Worm (Caenorhabditis elegans): ENCODE results near the gene C15B12.8.

DNA sequence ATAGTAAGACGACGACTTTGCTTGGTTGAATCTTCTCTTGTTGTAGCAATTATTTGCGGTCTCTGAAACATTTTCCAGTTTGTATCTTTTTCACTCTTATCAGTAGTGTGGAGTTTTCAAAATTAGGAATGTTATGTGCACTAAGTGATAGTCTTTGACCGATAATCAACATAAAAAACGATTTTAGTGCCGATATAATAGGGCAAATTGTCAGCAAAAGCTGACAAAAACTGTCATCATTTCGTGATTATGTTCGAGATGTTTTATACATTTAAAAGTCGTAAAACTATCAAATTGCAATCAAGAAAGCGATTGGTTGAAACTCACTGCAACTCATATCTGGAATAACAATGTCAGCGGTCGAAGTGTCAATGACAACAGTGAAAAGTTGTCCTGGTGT, 28.8 kb upstream of the C15B12.8 start:
- TF ChIP-seq hmg-4 (GFP tag; optimal IDR thresholded peaks at IDR 0.05) (no peak), tbx-37 (GFP tag; conservative IDR thresholded peaks at IDR 0.05) (no peak), pes-1 (GFP tag; IDR thresholded peaks at IDR 0.05) (no peak), hnd-1 (tag; optimal IDR thresholded peaks at IDR 0.05) (no peak), ets-7 (tag; optimal IDR thresholded peaks at IDR 0.05) (no peak), ama-1 (optimal IDR thresholded peaks at IDR 0.05) (no peak), hmbx-1 (tag; optimal IDR thresholded peaks at IDR 0.05) (no peak), tra-4 (tag; optimal IDR thresholded peaks at IDR 0.05) (no peak), flt-1 (GFP tag; IDR thresholded peaks at IDR 0.05) (no peak)

All from whole organism, early embryonic.